Worm (Caenorhabditis elegans): Measurements from ENCODE around the gene H14N18.4.

Gene H14N18.4

ce11 chrV:8949873-8950272, 21.1 kb upstream of the H14N18.4 start:
- no peak for TF ChIP-seq ceh-19 (GFP tag; optimal IDR thresholded peaks at IDR 0.05)
- TF ChIP-seq ceh-45 (GFP tag; IDR thresholded peaks at IDR 0.05) = no peak
- TF ChIP-seq fax-1 (tag; optimal IDR thresholded peaks at IDR 0.05) = no peak
- TF ChIP-seq ceh-2 (tag; optimal IDR thresholded peaks at IDR 0.05) = no peak
- no peak for TF ChIP-seq ref-2 (tag; optimal IDR thresholded peaks at IDR 0.05)
- TF ChIP-seq pax-1 (tag; optimal IDR thresholded peaks at IDR 0.05) = no peak
- no peak for TF ChIP-seq hlh-8 (tag; optimal IDR thresholded peaks at IDR 0.05)
- TF ChIP-seq npax-4 (tag; optimal IDR thresholded peaks at IDR 0.05) = no peak
- no peak for TF ChIP-seq sox-4 (tag; optimal IDR thresholded peaks at IDR 0.05)

- no peak for TF ChIP-seq pha-4 (tag; optimal IDR thresholded peaks at IDR 0.05)
Measured at ce11 chrV:8948996-8949395, 20.2 kb upstream of the H14N18.4 start.

ce11 chrV:8948365-8948764, 19.6 kb upstream of the H14N18.4 start:
- TF ChIP-seq tbx-7 (tag; optimal IDR thresholded peaks at IDR 0.05) (no peak), ceh-18 (tag; optimal IDR thresholded peaks at IDR 0.05) (no peak), ztf-16 (tag; optimal IDR thresholded peaks at IDR 0.05) (no peak), sdc-2 (tag; optimal IDR thresholded peaks at IDR 0.05) (no peak), lin-11 (tag; optimal IDR thresholded peaks at IDR 0.05) (no peak), pros-1 (tag; optimal IDR thresholded peaks at IDR 0.05) (no peak), ceh-34 (tag; optimal IDR thresholded peaks at IDR 0.05) (no peak), madf-2 (tag; optimal IDR thresholded peaks at IDR 0.05) (no peak)

- TF ChIP-seq ceh-34 (tag; optimal IDR thresholded peaks at IDR 0.05) = no peak
- TF ChIP-seq ceh-45 (GFP tag; IDR thresholded peaks at IDR 0.05) = no peak
- no peak for TF ChIP-seq K09A11.1 (tag; optimal IDR thresholded peaks at IDR 0.05; ENCODE audit: insufficient read depth)
- TF ChIP-seq pax-1 (tag; optimal IDR thresholded peaks at IDR 0.05) = no peak
Measured at ce11 chrV:8947499-8947898, 18.7 kb upstream of the H14N18.4 start, which contains the start of gene gck-1. Gene gck-1 (plus strand): TSS chrV:8947799.

ce11 chrV:8946142-8946541, 17.4 kb upstream of the H14N18.4 start:
- TF ChIP-seq nhr-232 (tag; optimal IDR thresholded peaks at IDR 0.05) (no peak), mec-3 (tag; optimal IDR thresholded peaks at IDR 0.05; ENCODE audit: borderline replicate concordance) (no peak), ztf-16 (tag; optimal IDR thresholded peaks at IDR 0.05) (no peak), lin-11 (tag; optimal IDR thresholded peaks at IDR 0.05) (no peak), pag-3 (tag; optimal IDR thresholded peaks at IDR 0.05; ENCODE audit: borderline replicate concordance) (no peak), hlh-15 (tag; optimal IDR thresholded peaks at IDR 0.05) (no peak), C38D4.7 (GFP tag; optimal IDR thresholded peaks at IDR 0.05) (no peak), ahr-1 (tag; optimal IDR thresholded peaks at IDR 0.05) (no peak), ceh-34 (tag; optimal IDR thresholded peaks at IDR 0.05) (no peak), npax-4 (tag; optimal IDR thresholded peaks at IDR 0.05) (no peak), hlh-13 (GFP tag; optimal IDR thresholded peaks at IDR 0.05) (no peak), odd-2 (tag; optimal IDR thresholded peaks at IDR 0.05) (no peak), ceh-48 (tag; optimal IDR thresholded peaks at IDR 0.05) (no peak), ceh-30 (tag; optimal IDR thresholded peaks at IDR 0.05) (no peak)

- TF ChIP-seq pha-4 (tag; optimal IDR thresholded peaks at IDR 0.05) (no peak), C38D4.7 (GFP tag; optimal IDR thresholded peaks at IDR 0.05) (no peak), unc-3 (GFP tag; conservative IDR thresholded peaks at IDR 0.05) (no peak), unc-3 (tag; optimal IDR thresholded peaks at IDR 0.05) (no peak), lin-11 (tag; optimal IDR thresholded peaks at IDR 0.05) (no peak), pros-1 (tag; optimal IDR thresholded peaks at IDR 0.05) (no peak), Y22D7AL.16 (tag; optimal IDR thresholded peaks at IDR 0.05) (no peak), ceh-45 (GFP tag; IDR thresholded peaks at IDR 0.05) (no peak), C08G9.2 (tag; optimal IDR thresholded peaks at IDR 0.05) (no peak), fkh-6 (tag; optimal IDR thresholded peaks at IDR 0.05) (no peak), hlh-6 (tag; optimal IDR thresholded peaks at IDR 0.05) (no peak), zip-5 (tag; optimal IDR thresholded peaks at IDR 0.05) (no peak), tbx-7 (tag; optimal IDR thresholded peaks at IDR 0.05) (no peak), pha-2 (tag; optimal IDR thresholded peaks at IDR 0.05) (no peak), ceh-48 (tag; optimal IDR thresholded peaks at IDR 0.05) (no peak), ceh-24 (tag; optimal IDR thresholded peaks at IDR 0.05) (no peak), npax-4 (tag; optimal IDR thresholded peaks at IDR 0.05) (no peak)
Measured at ce11 chrV:8944481-8944880, 15.7 kb upstream of the H14N18.4 start.

All from whole organism, late embryonic.